Fruit fly (Drosophila melanogaster) whole organism, embryonic: ENCODE measurements around the gene gukh.

Source experiments
- ATbp ChIP-seq: fragments of 200-800 bp; sonication (Bioruptor generic); optimal IDR thresholded peaks from 2 replicates; lab custom pipeline; 2017; ENCODE audit warnings: missing biosample characterization, mild to moderate bottlenecking, missing genetic modification characterization, missing genetic modification reagents
- Abd-B ChIP-seq: fragments of 200-800 bp; sonication (Bioruptor generic); optimal IDR thresholded peaks from 2 replicates; lab custom pipeline; 2018; ENCODE audit warnings: missing biosample characterization, mild to moderate bottlenecking, missing genetic modification characterization, moderate library complexity
- CG10147 ChIP-seq: fragments of 200-800 bp; sonication (Bioruptor generic); optimal IDR thresholded peaks from 2 replicates; lab custom pipeline; 2019; ENCODE audit warnings: missing biosample characterization, mild to moderate bottlenecking, missing genetic modification characterization, moderate library complexity
- CG11093 ChIP-seq: fragments of 200-800 bp; sonication (Bioruptor generic); IDR thresholded peaks from 3 replicates; pipeline ENCODE4 v1.3.6; 2022; ENCODE audit warnings: missing biosample characterization, missing genetic modification characterization
- CG11398 ChIP-seq: fragments of 200-800 bp; sonication (Bioruptor generic); optimal IDR thresholded peaks from 2 replicates; lab custom pipeline; 2016; ENCODE audit warnings: missing biosample characterization, missing genetic modification characterization
- CG12071 ChIP-seq: fragments of 200-800 bp; sonication (Bioruptor generic); optimal IDR thresholded peaks from 3 replicates; lab custom pipeline; 2018; ENCODE audit warnings: missing biosample characterization, mild to moderate bottlenecking, missing genetic modification characterization
- CG12391 ChIP-seq: fragments of 200-800 bp; sonication (Bioruptor generic); optimal IDR thresholded peaks from 3 replicates; lab custom pipeline; 2018; ENCODE audit warnings: missing biosample characterization, mild to moderate bottlenecking, missing genetic modification characterization, moderate library complexity
- CG14441 ChIP-seq: fragments of 200-800 bp; sonication (Bioruptor generic); IDR thresholded peaks from 2 replicates; pipeline ENCODE4 v1.3.6; 2022; ENCODE audit warnings: missing biosample characterization, missing genetic modification characterization
- CG2120 ChIP-seq: fragments of 200-800 bp; sonication (Bioruptor generic); optimal IDR thresholded peaks from 3 replicates; lab custom pipeline; 2016; ENCODE audit warnings: missing biosample characterization, missing genetic modification characterization
- CG30431 ChIP-seq: fragments of 200-800 bp; sonication (Bioruptor generic); optimal IDR thresholded peaks from 2 replicates; lab custom pipeline; 2017; ENCODE audit warnings: missing biosample characterization, missing genetic modification characterization
- CG31365 ChIP-seq: fragments of 200-800 bp; sonication (Bioruptor generic); optimal IDR thresholded peaks from 2 replicates; lab custom pipeline; 2018; ENCODE audit warnings: missing biosample characterization, mild to moderate bottlenecking, missing genetic modification characterization
- CG34422 ChIP-seq: fragments of 200-800 bp; sonication (Bioruptor generic); IDR thresholded peaks from 3 replicates; pipeline ENCODE4 v1.3.6; 2022; ENCODE audit warnings: missing biosample characterization, missing genetic modification characterization
- CG3847 ChIP-seq: fragments of 200-800 bp; sonication (Bioruptor generic); IDR thresholded peaks from 2 replicates; pipeline ENCODE4 v1.3.6; 2022; ENCODE audit warnings: missing biosample characterization, missing genetic modification characterization
- CG3995 ChIP-seq: fragments of 200-800 bp; sonication (Bioruptor generic); optimal IDR thresholded peaks from 3 replicates; lab custom pipeline; 2016; ENCODE audit warnings: missing biosample characterization, missing genetic modification characterization
- CG4707 ChIP-seq: fragments of 200-800 bp; sonication (Bioruptor generic); optimal IDR thresholded peaks from 2 replicates; lab custom pipeline; 2018; ENCODE audit warnings: missing biosample characterization, mild to moderate bottlenecking, missing genetic modification characterization, moderate library complexity
- CG6683 ChIP-seq: fragments of 200-800 bp; sonication (Bioruptor generic); optimal IDR thresholded peaks from 2 replicates; lab custom pipeline; 2017; ENCODE audit warnings: missing biosample characterization, mild to moderate bottlenecking, missing genetic modification characterization, missing genetic modification reagents
- CG6791 ChIP-seq: fragments of 200-800 bp; sonication (Bioruptor generic); IDR thresholded peaks from 3 replicates; pipeline ENCODE4 v1.3.6; 2022; ENCODE audit warnings: missing biosample characterization, missing genetic modification characterization; ENCODE audit not compliant: partially characterized antibody
- CG7372 ChIP-seq: fragments of 200-800 bp; sonication (Bioruptor generic); IDR thresholded peaks from 2 replicates; pipeline ENCODE4 v1.3.6; 2022; ENCODE audit warnings: missing biosample characterization, missing genetic modification characterization
- CG9932 ChIP-seq: fragments of 200-800 bp; sonication (Bioruptor generic); IDR thresholded peaks from 2 replicates; pipeline ENCODE4 v1.3.6; 2022; ENCODE audit warnings: missing biosample characterization, missing genetic modification characterization
- Deaf1 ChIP-seq: fragments of 200-800 bp; optimal IDR thresholded peaks from 3 replicates; lab custom pipeline; 2019; ENCODE audit warnings: missing biosample characterization, mild to moderate bottlenecking, missing genetic modification characterization, moderate library complexity
- Doc3 ChIP-seq: fragments of 200-800 bp; sonication (Bioruptor generic); IDR thresholded peaks from 3 replicates; pipeline ENCODE4 v1.3.6; 2022; ENCODE audit warnings: missing biosample characterization, missing genetic modification characterization; ENCODE audit not compliant: partially characterized antibody
- Dref ChIP-seq: fragments of 200-800 bp; sonication (Bioruptor generic); IDR thresholded peaks from 2 replicates; pipeline ENCODE4 v1.3.6; 2022; ENCODE audit warnings: missing biosample characterization, missing genetic modification characterization
- Gug ChIP-seq: fragments of 200-800 bp; sonication (Bioruptor generic); IDR thresholded peaks from 4 replicates; pipeline ENCODE4 v1.3.6; 2022; ENCODE audit warnings: missing biosample characterization, missing genetic modification characterization
- Hr3 ChIP-seq: fragments of 200-800 bp; sonication (Bioruptor generic); optimal IDR thresholded peaks from 3 replicates; lab custom pipeline; 2016; ENCODE audit warnings: missing biosample characterization, missing genetic modification characterization
- Jarid2 ChIP-seq: fragments of 200-800 bp; sonication (Bioruptor generic); optimal IDR thresholded peaks from 3 replicates; lab custom pipeline; 2017; ENCODE audit warnings: mild to moderate bottlenecking, missing biosample characterization, missing genetic modification reagents, missing genetic modification characterization
- Kr ChIP-seq: fragments of 200-800 bp; sonication (Bioruptor generic); optimal IDR thresholded peaks from 2 replicates; lab custom pipeline; 2017; ENCODE audit warnings: missing biosample characterization, mild to moderate bottlenecking, missing genetic modification characterization
- NK7.1 ChIP-seq: fragments of 200-800 bp; sonication (Bioruptor generic); optimal IDR thresholded peaks from 3 replicates; lab custom pipeline; 2016; ENCODE audit warnings: missing biosample characterization, missing genetic modification characterization
- Sin3A ChIP-seq: fragments of >200 bp; optimal IDR thresholded peaks from 2 replicates; lab custom pipeline; 2018
- Tbp ChIP-seq: fragments of >200 bp; optimal IDR thresholded peaks from 2 replicates; lab custom pipeline; 2018; ENCODE audit warnings: missing biosample characterization, missing genetic modification characterization
- ap ChIP-seq: fragments of 200-800 bp; sonication (Bioruptor generic); IDR thresholded peaks from 2 replicates; pipeline ENCODE4 v1.3.6; 2022; ENCODE audit warnings: missing biosample characterization, missing genetic modification characterization
- az2 ChIP-seq: fragments of 200-800 bp; sonication (Bioruptor generic); optimal IDR thresholded peaks from 3 replicates; lab custom pipeline; 2016; ENCODE audit warnings: missing biosample characterization, missing genetic modification characterization
- cas ChIP-seq: fragments of 200-800 bp; sonication (Bioruptor generic); IDR thresholded peaks from 2 replicates; pipeline ENCODE4 v1.3.6; 2022; ENCODE audit warnings: missing biosample characterization, missing genetic modification characterization
- danr ChIP-seq: fragments of 200-800 bp; sonication (Bioruptor generic); IDR thresholded peaks from 2 replicates; pipeline ENCODE4 v1.3.6; 2022; ENCODE audit warnings: missing biosample characterization, missing genetic modification characterization
- dysf ChIP-seq: fragments of 200-800 bp; sonication (Bioruptor generic); IDR thresholded peaks from 3 replicates; pipeline ENCODE4 v1.3.6; 2022; ENCODE audit warnings: missing biosample characterization, missing genetic modification characterization
- en ChIP-seq: fragments of 200-800 bp; sonication (Bioruptor generic); optimal IDR thresholded peaks from 2 replicates; lab custom pipeline; 2016; ENCODE audit warnings: missing biosample characterization, missing genetic modification characterization
- fd64A ChIP-seq: fragments of 200-800 bp; sonication (Bioruptor generic); optimal IDR thresholded peaks from 3 replicates; lab custom pipeline; 2018; ENCODE audit warnings: missing biosample characterization, mild to moderate bottlenecking, missing genetic modification characterization
- fru ChIP-seq: fragments of >200 bp; optimal IDR thresholded peaks from 2 replicates; lab custom pipeline; 2017
- jumu ChIP-seq: fragments of 200-800 bp; sonication (Bioruptor generic); optimal IDR thresholded peaks from 3 replicates; lab custom pipeline; 2016; ENCODE audit warnings: missing biosample characterization, missing genetic modification characterization
- kay ChIP-seq: fragments of 200-800 bp; sonication (Bioruptor generic); optimal IDR thresholded peaks from 2 replicates; lab custom pipeline; 2016; ENCODE audit warnings: missing biosample characterization, missing genetic modification characterization
- lov ChIP-seq, 2 experiments: fragments of 200-800 bp in 1 of 2; fragments of >200 bp in 1 of 2; sonication (Bioruptor generic) in 1 of 2; IDR thresholded peaks in 1 of 2; optimal IDR thresholded peaks in 1 of 2; 2 replicates in 1 of 2; 3 replicates in 1 of 2; pipeline versions ENCODE4 v1.3.6 to Lab custom; 2017 to 2022; ENCODE audit warnings: missing biosample characterization in 1 of 2, missing genetic modification characterization in 1 of 2
- p53 ChIP-seq: fragments of 200-800 bp; sonication (Bioruptor generic); optimal IDR thresholded peaks from 2 replicates; lab custom pipeline; 2016; ENCODE audit warnings: missing biosample characterization, missing genetic modification characterization
- pb ChIP-seq: fragments of 200-800 bp; sonication (Bioruptor generic); optimal IDR thresholded peaks from 3 replicates; lab custom pipeline; 2016; ENCODE audit warnings: missing biosample characterization, missing genetic modification characterization
- pita ChIP-seq: fragments of 200-800 bp; sonication (Bioruptor generic); optimal IDR thresholded peaks from 2 replicates; lab custom pipeline; 2017; ENCODE audit warnings: missing biosample characterization, mild to moderate bottlenecking, missing genetic modification characterization
- sens-2 ChIP-seq: fragments of 200-800 bp; sonication (Bioruptor generic); IDR thresholded peaks from 2 replicates; pipeline ENCODE4 v1.3.6; 2022; ENCODE audit warnings: missing biosample characterization, missing genetic modification characterization
- sima ChIP-seq: fragments of 200-800 bp; sonication (Bioruptor generic); optimal IDR thresholded peaks from 2 replicates; lab custom pipeline; 2016; ENCODE audit warnings: missing biosample characterization, missing genetic modification characterization
- slou ChIP-seq: fragments of 200-800 bp; sonication (Bioruptor generic); optimal IDR thresholded peaks from 3 replicates; lab custom pipeline; 2016; ENCODE audit warnings: missing biosample characterization, missing genetic modification characterization
- sqz ChIP-seq: fragments of 200-800 bp; sonication (Bioruptor generic); optimal IDR thresholded peaks from 3 replicates; lab custom pipeline; 2018; ENCODE audit warnings: missing biosample characterization, mild to moderate bottlenecking, missing genetic modification characterization
- tin ChIP-seq: fragments of 200-800 bp; sonication (Bioruptor generic); optimal IDR thresholded peaks from 3 replicates; lab custom pipeline; 2016; ENCODE audit warnings: missing biosample characterization, missing genetic modification characterization
- yki ChIP-seq: fragments of >200 bp; optimal IDR thresholded peaks from 3 replicates; lab custom pipeline; 2018
- z ChIP-seq: fragments of 200-800 bp; sonication (Bioruptor generic); IDR thresholded peaks from 3 replicates; pipeline ENCODE4 v1.3.6; 2022; ENCODE audit warnings: missing biosample characterization, missing genetic modification characterization
- zen2 ChIP-seq: fragments of 200-800 bp; sonication (Bioruptor generic); IDR thresholded peaks from 3 replicates; pipeline ENCODE4 v1.3.6; 2022; ENCODE audit warnings: missing biosample characterization, missing genetic modification characterization; ENCODE audit not compliant: partially characterized antibody

gukh gene

dm6 chr3R:18983614-18984185, at the start of gene gukh, which contains the start of gene snRNP-U1-C (continued):
- TF ChIP-seq Jarid2 (peak; percentile 98), CG2120 (peak; percentile 84), ap (GFP tag; lab: Robert Waterston, UW) (peak; percentile 81), Tbp (GFP tag; lab: Kevin White, UChicago) (no peak), CG10147 (GFP tag; lab: Kevin White, UChicago) (peak; percentile 54), sima (no peak), Abd-B (GFP tag; lab: Kevin White, UChicago) (peak; percentile 70), CG9932 (GFP tag; lab: Robert Waterston, UW) (peak; percentile 94), z (GFP tag; lab: Robert Waterston, UW) (no peak; the same call in 2 of the 3 replicates), Sin3A (lab: Kevin White, UChicago) (peak; percentile 63), CG31365 (tag; lab: Kevin White, UChicago) (peak; percentile 18), en (no peak), dysf (GFP tag; lab: Robert Waterston, UW) (peak; percentile 84), sqz (GFP tag; lab: Kevin White, UChicago) (peak; percentile 45), CG6683 (peak; percentile 58), yki (no peak), jumu (GFP tag; lab: Kevin White, UChicago) (peak; percentile 18), CG11093 (GFP tag; lab: Robert Waterston, UW) (peak; percentile 67; the same call in 1 of the 3 replicates), CG30431 (peak; percentile 46), NK7.1 (GFP tag; lab: Kevin White, UChicago) (no peak), pb (GFP tag; lab: Kevin White, UChicago) (no peak), pita (GFP tag; lab: Kevin White, UChicago) (peak; percentile 95), CG6791 (GFP tag; lab: Robert Waterston, UW) (peak; percentile 39; the same call in 2 of the 3 replicates), Gug (GFP tag; lab: Robert Waterston, UW) (peak; percentile 62), CG14441 (peak; percentile 79), fd64A (GFP tag; lab: Kevin White, UChicago) (no peak), CG7372 (GFP tag; lab: Robert Waterston, UW) (peak; percentile 88), Kr (GFP tag; lab: Kevin White, UChicago) (no peak), lov (optimal IDR thresholded peaks at IDR 0.05; lab: Kevin White, UChicago) (no peak), lov (GFP tag; IDR thresholded peaks at IDR 0.05; lab: Robert Waterston, UW) (0 out of 3 replicates have a peak, but pooled peaks have one; percentile 32), CG3847 (GFP tag; lab: Robert Waterston, UW) (peak; percentile 91), fru (lab: Kevin White, UChicago) (no peak), tin (GFP tag; lab: Kevin White, UChicago) (peak; percentile 73), Doc3 (peak; percentile 59), CG34422 (peak; percentile 95), danr (GFP tag; lab: Robert Waterston, UW) (peak; percentile 32; the same call in 1 of the 2 replicates), CG12071 (GFP tag; lab: Kevin White, UChicago) (no peak), sens-2 (GFP tag; lab: Robert Waterston, UW) (peak; percentile 84), slou (peak; percentile 9), Dref (peak; percentile 74), zen2 (GFP tag; lab: Robert Waterston, UW) (peak; percentile 45; the same call in 1 of the 3 replicates), CG4707 (peak; percentile 98), CG3995 (GFP tag; lab: Kevin White, UChicago) (peak; percentile 25), CG11398 (GFP tag; lab: Kevin White, UChicago) (no peak), Hr3 (GFP tag; lab: Kevin White, UChicago) (peak; percentile 80), cas (peak; percentile 84), kay (GFP tag; lab: Kevin White, UChicago) (peak; percentile 47), p53 (GFP tag; lab: Kevin White, UChicago) (peak; percentile 40), Deaf1 (tag; lab: Kevin White, UChicago) (peak; percentile 72), ATbp (GFP tag; lab: Kevin White, UChicago) (peak; percentile 39), CG12391 (tag; lab: Kevin White, UChicago) (peak; percentile 92), az2 (peak; percentile 81)
